Worm (Caenorhabditis elegans): Measurements from ENCODE around the gene C25F9.16.

- TF ChIP-seq unc-62 (GFP tag; optimal IDR thresholded peaks at IDR 0.05) (no peak), nhr-12 (tag; optimal IDR thresholded peaks at IDR 0.05) (no peak), nhr-237 (tag; optimal IDR thresholded peaks at IDR 0.05) (no peak), sem-2 (GFP tag; optimal IDR thresholded peaks at IDR 0.05) (no peak), nhr-28 (tag; optimal IDR thresholded peaks at IDR 0.05) (no peak), mab-5 (tag; optimal IDR thresholded peaks at IDR 0.05) (no peak), ces-1 (GFP tag; optimal IDR thresholded peaks at IDR 0.05) (no peak), drap-1 (GFP tag; optimal IDR thresholded peaks at IDR 0.05) (no peak), blmp-1 (tag; optimal IDR thresholded peaks at IDR 0.05) (no peak), mep-1 (tag; optimal IDR thresholded peaks at IDR 0.05) (no peak), ztf-11 (tag; optimal IDR thresholded peaks at IDR 0.05) (no peak), elt-3 (tag; optimal IDR thresholded peaks at IDR 0.05) (no peak), lin-13 (tag; optimal IDR thresholded peaks at IDR 0.05) (no peak)
Observed at ce11 chrV:19396576-19397313, 37.4 kb upstream of the C25F9.16 start.
